Fruit fly (Drosophila melanogaster): ENCODE data around the gene ND-39.
A peak's percentile ranks its signal among the peaks of the same experiment; 100 is the strongest.

Gene ND-39

DNA sequence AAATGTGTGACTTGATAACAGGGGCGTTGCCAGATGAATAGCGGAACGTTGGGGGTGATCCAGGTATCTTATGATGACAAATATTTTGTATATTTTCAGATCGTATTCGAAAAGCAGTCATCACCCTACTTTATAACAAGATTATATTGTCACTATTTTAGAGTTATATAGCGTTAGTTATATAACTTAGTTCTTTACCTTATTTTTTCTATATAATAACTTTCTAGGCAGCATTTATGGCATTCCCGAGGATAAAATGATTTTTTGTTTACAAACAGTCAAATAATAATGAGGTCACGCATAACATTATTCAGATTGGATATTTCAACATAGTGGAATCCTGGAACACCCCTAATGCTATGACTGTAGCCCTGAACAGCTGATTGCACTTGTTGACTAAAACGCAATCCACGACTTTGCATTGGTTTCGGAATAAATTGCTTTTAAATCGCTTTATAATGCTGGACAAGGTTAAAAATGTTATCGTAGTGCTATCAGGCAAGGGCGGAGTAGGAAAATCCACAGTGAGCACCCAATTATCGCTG, 34.4 kb downstream of the ND-39 start, which contains the start of gene Nubp2:
TSS of gene Nubp2 (plus strand) at position 381 of the 545 bp plus-strand sequence.
- TF ChIP-seq fkh (GFP tag; optimal IDR thresholded peaks at IDR 0.05), result peak; percentile 95
- TF ChIP-seq CG15336 (GFP tag; IDR thresholded peaks at IDR 0.05), result peak; percentile 91
- peak; percentile 93 for TF ChIP-seq Sox102F (GFP tag; optimal IDR thresholded peaks at IDR 0.05)
- TF ChIP-seq svp (GFP tag), result peak; percentile 97
- peak; percentile 93 for TF ChIP-seq CG8632 (GFP tag; optimal IDR thresholded peaks at IDR 0.05)
- TF ChIP-seq OdsH (GFP tag; optimal IDR thresholded peaks at IDR 0.05), result peak; percentile 97
- TF ChIP-seq Eip93F (GFP tag; optimal IDR thresholded peaks at IDR 0.05), result peak; percentile 93
- peak; percentile 91 for TF ChIP-seq CG6792 (GFP tag; optimal IDR thresholded peaks at IDR 0.05)
- peak; percentile 96 for TF ChIP-seq Sox15 (GFP tag; optimal IDR thresholded peaks at IDR 0.05)
- peak; percentile 97 for TF ChIP-seq CG3032 (tag; optimal IDR thresholded peaks at IDR 0.05)
- TF ChIP-seq Hr4 (GFP tag; optimal IDR thresholded peaks at IDR 0.05), result peak; percentile 96
- TF ChIP-seq cyc (GFP tag; optimal IDR thresholded peaks at IDR 0.05), result peak; percentile 95
- peak; percentile 92 for TF ChIP-seq CG10669 (GFP tag; optimal IDR thresholded peaks at IDR 0.05)
- TF ChIP-seq Blimp-1 (GFP tag; optimal IDR thresholded peaks at IDR 0.05), result peak; percentile 74
- peak; percentile 93 for TF ChIP-seq CG6163 (GFP tag; IDR thresholded peaks at IDR 0.05)
- TF ChIP-seq spab (GFP tag; optimal IDR thresholded peaks at IDR 0.05), result peak; percentile 83
- peak; percentile 64 for TF ChIP-seq CG16779 (tag; optimal IDR thresholded peaks at IDR 0.05)
- peak; percentile 83 to 93 for TF ChIP-seq ss (GFP tag; optimal IDR thresholded peaks at IDR 0.05)
- peak; percentile 97 for TF ChIP-seq lz (GFP tag; optimal IDR thresholded peaks at IDR 0.05)
- TF ChIP-seq CG11762 (GFP tag; optimal IDR thresholded peaks at IDR 0.05; ENCODE audit: insufficient read depth), result peak; percentile 95
- peak; percentile 72 for TF ChIP-seq CG9139 (GFP tag; optimal IDR thresholded peaks at IDR 0.05)
- TF ChIP-seq dsx (GFP tag; optimal IDR thresholded peaks at IDR 0.05; ENCODE audit: poor library complexity, severe bottlenecking), result peak; percentile 89
- TF ChIP-seq Met (GFP tag; optimal IDR thresholded peaks at IDR 0.05), result peak; percentile 95
- peak; percentile 88 for TF ChIP-seq CG6276 (GFP tag; optimal IDR thresholded peaks at IDR 0.05)
- TF ChIP-seq Ets96B (tag; optimal IDR thresholded peaks at IDR 0.05), result peak; percentile 92
- TF ChIP-seq net (GFP tag; optimal IDR thresholded peaks at IDR 0.05), result peak; percentile 91
- peak; percentile 85 to 93 for TF ChIP-seq salr (GFP tag; optimal IDR thresholded peaks at IDR 0.05)
- TF ChIP-seq Hr39 (GFP tag; optimal IDR thresholded peaks at IDR 0.05), result peak; percentile 95
- peak; percentile 95 for TF ChIP-seq eg (GFP tag; IDR thresholded peaks at IDR 0.05)
- peak; percentile 91 for TF ChIP-seq Lpt (GFP tag; optimal IDR thresholded peaks at IDR 0.05)
- TF ChIP-seq acj6 (GFP tag; optimal IDR thresholded peaks at IDR 0.05), result peak; percentile 97
- peak; percentile 93 for TF ChIP-seq CG11902 (GFP tag; optimal IDR thresholded peaks at IDR 0.05)
- TF ChIP-seq CG8119 (GFP tag; IDR thresholded peaks at IDR 0.05), result peak; percentile 93
- TF ChIP-seq Smox (GFP tag; optimal IDR thresholded peaks at IDR 0.05), result peak; percentile 95
- TF ChIP-seq fd59A (GFP tag; optimal IDR thresholded peaks at IDR 0.05), result peak; percentile 92
- peak; percentile 85 for TF ChIP-seq CG1621 (tag; optimal IDR thresholded peaks at IDR 0.05)
- TF ChIP-seq pdm3 (GFP tag; optimal IDR thresholded peaks at IDR 0.05), result peak; percentile 96
- TF ChIP-seq topi (GFP tag; optimal IDR thresholded peaks at IDR 0.05), result peak; percentile 94
- TF ChIP-seq CG4318 (GFP tag; optimal IDR thresholded peaks at IDR 0.05), result peak; percentile 95
- TF ChIP-seq Eip75B (GFP tag; optimal IDR thresholded peaks at IDR 0.05), result peak; percentile 96
- TF ChIP-seq Hr38 (GFP tag; optimal IDR thresholded peaks at IDR 0.05), result peak; percentile 47
- peak; percentile 88 for TF ChIP-seq dac (GFP tag; optimal IDR thresholded peaks at IDR 0.05)
- peak; percentile 93 for TF ChIP-seq Ets21C (GFP tag; optimal IDR thresholded peaks at IDR 0.05)
- peak; percentile 90 for TF ChIP-seq Gug (GFP tag; IDR thresholded peaks at IDR 0.05)
- peak; percentile 63 for TF ChIP-seq CG6854 (GFP tag; optimal IDR thresholded peaks at IDR 0.05)
- TF ChIP-seq CG6808 (GFP tag; optimal IDR thresholded peaks at IDR 0.05), result peak; percentile 90
- peak; percentile 86 for TF ChIP-seq vri (GFP tag; optimal IDR thresholded peaks at IDR 0.05)
- TF ChIP-seq Eip78C (GFP tag), result peak; percentile 97
- TF ChIP-seq CG32006 (GFP tag; optimal IDR thresholded peaks at IDR 0.05), result peak; percentile 96
- TF ChIP-seq CG31627 (GFP tag; optimal IDR thresholded peaks at IDR 0.05), result peak; percentile 96
- peak; percentile 94 for TF ChIP-seq achi (GFP tag; optimal IDR thresholded peaks at IDR 0.05)
